Fruit fly (Drosophila melanogaster) whole organism, embryonic: ENCODE results near the gene CG14647.

ENCODE experiments used
- ATbp ChIP-seq: fragments of 200-800 bp; sonication (Bioruptor generic); optimal IDR thresholded peaks from 2 replicates; lab custom pipeline; 2017; ENCODE audit warnings: missing biosample characterization, mild to moderate bottlenecking, missing genetic modification characterization, missing genetic modification reagents
- Atf6 ChIP-seq: fragments of 200-800 bp; sonication (Bioruptor generic); IDR thresholded peaks from 2 replicates; pipeline ENCODE4 v1.3.6; 2022; ENCODE audit warnings: missing biosample characterization, missing genetic modification characterization
- CG10147 ChIP-seq: fragments of 200-800 bp; sonication (Bioruptor generic); optimal IDR thresholded peaks from 2 replicates; lab custom pipeline; 2019; ENCODE audit warnings: missing biosample characterization, mild to moderate bottlenecking, missing genetic modification characterization, moderate library complexity
- CG10979 ChIP-seq: fragments of 200-800 bp; sonication (Bioruptor generic); optimal IDR thresholded peaks from 2 replicates; lab custom pipeline; 2018; ENCODE audit warnings: missing biosample characterization, mild to moderate bottlenecking, missing genetic modification characterization, moderate library complexity
- CG1233 ChIP-seq: fragments of 200-800 bp; sonication (Bioruptor generic); optimal IDR thresholded peaks from 4 replicates; lab custom pipeline; 2018; ENCODE audit warnings: missing biosample characterization, mild to moderate bottlenecking, missing genetic modification characterization
- CG13624 ChIP-seq: fragments of 200-800 bp; sonication (Bioruptor generic); optimal IDR thresholded peaks from 2 replicates; lab custom pipeline; 2016; ENCODE audit warnings: missing biosample characterization, missing genetic modification characterization
- CG1647 ChIP-seq: fragments of 200-800 bp; sonication (Bioruptor generic); optimal IDR thresholded peaks from 3 replicates; lab custom pipeline; 2016; ENCODE audit warnings: missing biosample characterization, missing genetic modification characterization
- CG16779 ChIP-seq: fragments of 200-800 bp; sonication (Bioruptor generic); IDR thresholded peaks from 2 replicates; pipeline ENCODE4 v1.3.6; 2022; ENCODE audit warnings: missing biosample characterization, missing genetic modification characterization
- CG17186 ChIP-seq: fragments of 200-800 bp; sonication (Bioruptor generic); optimal IDR thresholded peaks from 3 replicates; lab custom pipeline; 2017; ENCODE audit warnings: missing biosample characterization, missing genetic modification reagents, missing genetic modification characterization
- CG17328 ChIP-seq: fragments of 200-800 bp; sonication (Bioruptor generic); IDR thresholded peaks from 2 replicates; pipeline ENCODE4 v1.3.6; 2022; ENCODE audit warnings: missing biosample characterization, missing genetic modification characterization
- CG17385 ChIP-seq: fragments of 200-800 bp; sonication (Bioruptor generic); optimal IDR thresholded peaks from 3 replicates; lab custom pipeline; 2018; ENCODE audit warnings: missing biosample characterization, mild to moderate bottlenecking, missing genetic modification characterization
- CG17612 ChIP-seq: fragments of 200-800 bp; sonication (Bioruptor generic); IDR thresholded peaks from 2 replicates; pipeline ENCODE4 v1.3.6; 2022; ENCODE audit warnings: missing biosample characterization, missing genetic modification characterization
- CG18476 ChIP-seq: fragments of 200-800 bp; sonication (Bioruptor generic); optimal IDR thresholded peaks from 2 replicates; lab custom pipeline; 2016; ENCODE audit warnings: missing biosample characterization, mild to moderate bottlenecking, missing genetic modification characterization
- CG2712 ChIP-seq: fragments of 200-800 bp; optimal IDR thresholded peaks from 3 replicates; lab custom pipeline; 2019; ENCODE audit warnings: missing biosample characterization, mild to moderate bottlenecking, missing genetic modification characterization, moderate library complexity
- CG33557 ChIP-seq: fragments of 200-800 bp; sonication (Bioruptor generic); optimal IDR thresholded peaks from 2 replicates; lab custom pipeline; 2019; ENCODE audit warnings: missing biosample characterization, mild to moderate bottlenecking, missing genetic modification characterization, moderate library complexity
- CG3407 ChIP-seq: fragments of 200-800 bp; sonication (Bioruptor generic); optimal IDR thresholded peaks from 2 replicates; lab custom pipeline; 2018; ENCODE audit warnings: missing biosample characterization, mild to moderate bottlenecking, missing genetic modification characterization
- CG4328 ChIP-seq: fragments of 200-800 bp; sonication (Bioruptor generic); optimal IDR thresholded peaks from 3 replicates; lab custom pipeline; 2017; ENCODE audit warnings: missing biosample characterization, missing genetic modification reagents, missing genetic modification characterization
- CG4360 ChIP-seq: fragments of 200-800 bp; sonication (Bioruptor generic); IDR thresholded peaks from 2 replicates; pipeline ENCODE4 v1.3.6; 2022; ENCODE audit warnings: missing biosample characterization, missing genetic modification characterization
- CG4854 ChIP-seq: fragments of 200-800 bp; sonication (Bioruptor generic); optimal IDR thresholded peaks from 2 replicates; lab custom pipeline; 2016; ENCODE audit warnings: missing biosample characterization, missing genetic modification characterization, inconsistent platforms
- CG5245 ChIP-seq: fragments of 200-800 bp; sonication (Bioruptor generic); optimal IDR thresholded peaks from 3 replicates; lab custom pipeline; 2016; ENCODE audit warnings: missing biosample characterization, missing genetic modification characterization
- CG8359 ChIP-seq: fragments of 200-800 bp; sonication (Bioruptor generic); optimal IDR thresholded peaks from 2 replicates; lab custom pipeline; 2017; ENCODE audit warnings: missing biosample characterization, mild to moderate bottlenecking, missing genetic modification characterization, borderline replicate concordance
- CG8944 ChIP-seq: fragments of 200-800 bp; sonication (Bioruptor generic); optimal IDR thresholded peaks from 3 replicates; lab custom pipeline; 2016; ENCODE audit warnings: missing biosample characterization, missing genetic modification characterization
- Camta ChIP-seq: fragments of 200-800 bp; sonication (Bioruptor generic); optimal IDR thresholded peaks from 2 replicates; lab custom pipeline; 2016; ENCODE audit warnings: missing biosample characterization, missing genetic modification characterization
- D19A ChIP-seq: fragments of 200-800 bp; optimal IDR thresholded peaks from 3 replicates; lab custom pipeline; 2019; ENCODE audit warnings: missing biosample characterization, mild to moderate bottlenecking, missing genetic modification characterization, moderate library complexity
- Dbx ChIP-seq: fragments of 200-800 bp; sonication (Bioruptor generic); IDR thresholded peaks from 3 replicates; pipeline ENCODE4 v1.3.6; 2022; ENCODE audit warnings: missing biosample characterization, missing genetic modification characterization
- Gug ChIP-seq: fragments of 200-800 bp; sonication (Bioruptor generic); IDR thresholded peaks from 4 replicates; pipeline ENCODE4 v1.3.6; 2022; ENCODE audit warnings: missing biosample characterization, missing genetic modification characterization
- Meics ChIP-seq: fragments of 200-800 bp; sonication (Bioruptor generic); optimal IDR thresholded peaks from 2 replicates; lab custom pipeline; 2017; ENCODE audit warnings: missing biosample characterization, mild to moderate bottlenecking, missing genetic modification characterization
- Myb ChIP-seq: fragments of 200-800 bp; sonication (Bioruptor generic); optimal IDR thresholded peaks from 2 replicates; lab custom pipeline; 2016; ENCODE audit warnings: missing biosample characterization, missing genetic modification characterization
- NC2α ChIP-seq: fragments of 200-800 bp; sonication (Bioruptor generic); optimal IDR thresholded peaks from 2 replicates; lab custom pipeline; 2016; ENCODE audit warnings: missing biosample characterization, missing genetic modification characterization
- NC2β ChIP-seq: fragments of 200-800 bp; sonication (Bioruptor generic); optimal IDR thresholded peaks from 2 replicates; lab custom pipeline; 2016; ENCODE audit warnings: missing biosample characterization, missing genetic modification characterization
- NFAT ChIP-seq: fragments of 200-800 bp; sonication (Bioruptor generic); IDR thresholded peaks from 2 replicates; pipeline ENCODE4 v1.3.6; 2022; ENCODE audit warnings: missing biosample characterization, missing genetic modification characterization
- Xrp1 ChIP-seq: fragments of 200-800 bp; sonication (Bioruptor generic); IDR thresholded peaks from 2 replicates; pipeline ENCODE4 v1.3.6; 2022; ENCODE audit warnings: missing biosample characterization, missing genetic modification characterization
- dm ChIP-seq: fragments of 200-800 bp; sonication (Bioruptor generic); optimal IDR thresholded peaks from 3 replicates; lab custom pipeline; 2016; ENCODE audit warnings: missing biosample characterization, missing genetic modification characterization
- ems ChIP-seq: fragments of 200-800 bp; sonication (Bioruptor generic); optimal IDR thresholded peaks from 3 replicates; lab custom pipeline; 2016; ENCODE audit warnings: missing biosample characterization, missing genetic modification characterization
- fd64A ChIP-seq: fragments of 200-800 bp; sonication (Bioruptor generic); optimal IDR thresholded peaks from 3 replicates; lab custom pipeline; 2018; ENCODE audit warnings: missing biosample characterization, mild to moderate bottlenecking, missing genetic modification characterization
- gsb ChIP-seq: fragments of 200-800 bp; sonication (Bioruptor generic); IDR thresholded peaks from 2 replicates; pipeline ENCODE4 v1.3.6; 2022; ENCODE audit warnings: missing biosample characterization, missing genetic modification characterization
- gt ChIP-seq: fragments of 200-800 bp; sonication (Bioruptor generic); IDR thresholded peaks from 2 replicates; pipeline ENCODE4 v1.3.6; 2022; ENCODE audit warnings: missing biosample characterization, missing genetic modification characterization
- jing ChIP-seq: fragments of 200-800 bp; sonication (Bioruptor generic); optimal IDR thresholded peaks from 2 replicates; lab custom pipeline; 2018; ENCODE audit warnings: missing biosample characterization, mild to moderate bottlenecking, missing genetic modification characterization
- mirr ChIP-seq: fragments of 200-800 bp; sonication (Bioruptor generic); optimal IDR thresholded peaks from 3 replicates; lab custom pipeline; 2018; ENCODE audit warnings: missing biosample characterization, mild to moderate bottlenecking, missing genetic modification characterization
- p53 ChIP-seq: fragments of 200-800 bp; sonication (Bioruptor generic); optimal IDR thresholded peaks from 2 replicates; lab custom pipeline; 2016; ENCODE audit warnings: missing biosample characterization, missing genetic modification characterization
- pnt ChIP-seq: fragments of 200-800 bp; sonication (Bioruptor generic); optimal IDR thresholded peaks from 3 replicates; lab custom pipeline; 2016; ENCODE audit warnings: missing biosample characterization, missing genetic modification characterization
- repo ChIP-seq: fragments of 200-800 bp; sonication (Bioruptor generic); optimal IDR thresholded peaks from 2 replicates; lab custom pipeline; 2016; ENCODE audit warnings: missing biosample characterization, missing genetic modification characterization
- ro ChIP-seq: fragments of 200-800 bp; sonication (Bioruptor generic); IDR thresholded peaks from 2 replicates; pipeline ENCODE4 v1.3.6; 2022; ENCODE audit warnings: missing biosample characterization, missing genetic modification characterization
- run ChIP-seq: fragments of 200-800 bp; sonication (Bioruptor generic); optimal IDR thresholded peaks from 3 replicates; lab custom pipeline; 2018; ENCODE audit warnings: missing biosample characterization, mild to moderate bottlenecking, missing genetic modification characterization
- schlank ChIP-seq: fragments of 200-800 bp; sonication (Bioruptor generic); optimal IDR thresholded peaks from 2 replicates; lab custom pipeline; 2018; ENCODE audit warnings: missing biosample characterization, mild to moderate bottlenecking, missing genetic modification characterization
- stwl ChIP-seq: fragments of 200-800 bp; sonication (Bioruptor generic); optimal IDR thresholded peaks from 3 replicates; lab custom pipeline; 2018; ENCODE audit warnings: missing biosample characterization, mild to moderate bottlenecking, missing genetic modification characterization, moderate library complexity
- tgo ChIP-seq: fragments of 200-800 bp; sonication (Bioruptor generic); IDR thresholded peaks from 3 replicates; pipeline ENCODE4 v1.3.6; 2022; ENCODE audit warnings: missing biosample characterization, missing genetic modification characterization
- tll ChIP-seq, 2 experiments: fragments of 200-800 bp in 1 of 2; fragments of >200 bp in 1 of 2; sonication (Bioruptor generic) in 1 of 2; optimal IDR thresholded peaks; 2 replicates each; lab custom pipeline; 2017 to 2019; ENCODE audit warnings: missing biosample characterization in 2 of 2, missing genetic modification characterization in 2 of 2, mild to moderate bottlenecking in 1 of 2, moderate library complexity in 1 of 2
- tup ChIP-seq: fragments of 200-800 bp; sonication (Bioruptor generic); optimal IDR thresholded peaks from 2 replicates; lab custom pipeline; 2016; ENCODE audit warnings: missing biosample characterization, mild to moderate bottlenecking, missing genetic modification characterization, moderate library complexity
- tx ChIP-seq: fragments of 200-800 bp; sonication (Bioruptor generic); optimal IDR thresholded peaks from 2 replicates; lab custom pipeline; 2016; ENCODE audit warnings: missing biosample characterization, missing genetic modification characterization
- wor ChIP-seq: fragments of 200-800 bp; sonication (Bioruptor generic); IDR thresholded peaks from 2 replicates; pipeline ENCODE4 v1.3.6; 2022; ENCODE audit warnings: missing biosample characterization, missing genetic modification characterization

The CG14647 gene

DNA sequence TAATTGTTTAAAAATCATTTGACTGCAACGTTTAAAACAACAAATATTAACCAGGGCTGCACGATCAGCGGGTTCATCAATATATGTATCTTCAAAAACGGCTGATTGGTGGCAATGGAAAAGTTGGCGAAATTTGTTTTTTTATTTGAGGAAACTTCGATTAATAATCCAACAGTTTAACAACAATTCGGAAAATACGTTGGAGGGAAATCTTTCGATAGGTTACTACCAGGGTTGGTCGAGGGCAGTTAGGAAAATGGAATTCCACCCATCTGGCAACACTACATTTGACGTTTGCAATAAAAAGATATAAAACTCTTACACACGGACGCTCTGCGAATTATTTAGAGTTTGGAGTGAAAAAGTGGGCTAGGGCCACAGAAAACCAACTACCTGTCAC is 36.8 kb downstream of the CG14647 start, which contains the start of the genes Lipt2 and CG14650 (continued):
- TF ChIP-seq NC2α (GFP tag; lab: Kevin White, UChicago): peak; percentile 8
- no peak for TF ChIP-seq Meics (GFP tag; lab: Kevin White, UChicago)
- TF ChIP-seq CG10147 (GFP tag; lab: Kevin White, UChicago): peak; percentile 58
- no peak for TF ChIP-seq jing (GFP tag; lab: Kevin White, UChicago)
- peak; percentile 52 for TF ChIP-seq CG17186 (GFP tag; lab: Kevin White, UChicago)
- peak; percentile 92 for TF ChIP-seq Myb (GFP tag; lab: Kevin White, UChicago)
- peak; percentile 19 for TF ChIP-seq CG18476 (GFP tag; lab: Kevin White, UChicago)
- TF ChIP-seq CG13624 (GFP tag; lab: Kevin White, UChicago): peak; percentile 85
- peak; percentile 8 for TF ChIP-seq mirr (GFP tag; lab: Kevin White, UChicago)
- TF ChIP-seq fd64A (GFP tag; lab: Kevin White, UChicago): no peak
- TF ChIP-seq CG2712 (tag; lab: Kevin White, UChicago): peak; percentile 60
- TF ChIP-seq CG8944 (GFP tag; lab: Kevin White, UChicago): peak; percentile 74
- no peak for TF ChIP-seq gsb (GFP tag; lab: Robert Waterston, UW)
- no peak; the same call in 1 of the 2 replicates for TF ChIP-seq Atf6 (GFP tag; lab: Robert Waterston, UW)
- peak; percentile 41 for TF ChIP-seq CG33557 (GFP tag; lab: Kevin White, UChicago)
- no peak for TF ChIP-seq tup (GFP tag; lab: Kevin White, UChicago)
- no peak for TF ChIP-seq CG1233
- TF ChIP-seq CG17328: 0 out of 2 replicates have a peak, but pooled peaks have one; percentile 25
- peak; percentile 65 for TF ChIP-seq pnt
- TF ChIP-seq CG10979 (tag; lab: Kevin White, UChicago): peak; percentile 37
- no peak for TF ChIP-seq CG8359
- TF ChIP-seq schlank (tag; lab: Kevin White, UChicago): no peak
- TF ChIP-seq CG4328 (GFP tag; lab: Kevin White, UChicago): no peak
- TF ChIP-seq CG17612 (GFP tag; lab: Robert Waterston, UW): no peak
- TF ChIP-seq ro (GFP tag; lab: Robert Waterston, UW): no peak
- TF ChIP-seq CG4854 (GFP tag; lab: Kevin White, UChicago): peak; percentile 17
- TF ChIP-seq NFAT (GFP tag; lab: Robert Waterston, UW): peak; percentile 49; the same call in 1 of the 2 replicates
- TF ChIP-seq CG5245 (GFP tag; lab: Kevin White, UChicago): no peak
- TF ChIP-seq stwl: peak; percentile 65
- peak; percentile 8 for TF ChIP-seq p53 (GFP tag; lab: Kevin White, UChicago)
- peak; percentile 73 for TF ChIP-seq NC2β (GFP tag; lab: Kevin White, UChicago)
- peak in 1 of 2 experiments; percentile 58 for TF ChIP-seq tll (GFP tag; optimal IDR thresholded peaks at IDR 0.05; lab: Kevin White, UChicago)
- 0 out of 2 replicates have a peak, but pooled peaks have one; percentile 36 for TF ChIP-seq Xrp1 (GFP tag; lab: Robert Waterston, UW)
- no peak for TF ChIP-seq ATbp (GFP tag; lab: Kevin White, UChicago)
- TF ChIP-seq CG16779 (GFP tag; lab: Robert Waterston, UW): no peak
- TF ChIP-seq CG3407 (GFP tag; lab: Kevin White, UChicago): no peak
- TF ChIP-seq gt (GFP tag; lab: Robert Waterston, UW): no peak
- 0 out of 3 replicates have a peak, but pooled peaks have one; percentile 19 for TF ChIP-seq Dbx
- no peak for TF ChIP-seq D19A (tag; lab: Kevin White, UChicago)
- peak; percentile 68 for TF ChIP-seq dm (GFP tag; lab: Kevin White, UChicago)
- no peak for TF ChIP-seq CG4360 (GFP tag; lab: Robert Waterston, UW)
- TF ChIP-seq repo (GFP tag; lab: Kevin White, UChicago): peak; percentile 54
- TF ChIP-seq Gug (GFP tag; lab: Robert Waterston, UW): 0 out of 4 replicates have a peak, but pooled peaks have one; percentile 46
- peak; percentile 37 for TF ChIP-seq CG1647 (GFP tag; lab: Kevin White, UChicago)
- peak; percentile 48 for TF ChIP-seq ems (GFP tag; lab: Kevin White, UChicago)
- peak; percentile 53 for TF ChIP-seq tx
- TF ChIP-seq wor (GFP tag; lab: Robert Waterston, UW): no peak
- peak; percentile 6 for TF ChIP-seq CG17385 (GFP tag; lab: Kevin White, UChicago)
- TF ChIP-seq run: no peak
- peak; percentile 40 for TF ChIP-seq Camta (GFP tag; lab: Kevin White, UChicago)
- TF ChIP-seq tgo (GFP tag; lab: Robert Waterston, UW): no peak; the same call in 2 of the 3 replicates
